Worm (Caenorhabditis elegans) whole organism, midembryonic: Measurements from ENCODE around the gene Y41D4A.6.

Experiments used
- T22C8.4 ChIP-seq: fragments of 200-800 bp; sonication (Bioruptor generic); IDR thresholded peaks from 2 replicates; pipeline ENCODE4 v1.3.6; 2022; ENCODE audit warnings: missing genetic modification characterization, missing compliant biosample characterization
- cog-1 ChIP-seq: sonication (generic microtip); optimal IDR thresholded peaks from 2 replicates; lab custom pipeline; 2016; ENCODE audit warnings: missing genetic modification characterization, missing compliant biosample characterization
- flt-1 ChIP-seq: fragments of 200-800 bp; sonication (Bioruptor generic); IDR thresholded peaks from 2 replicates; pipeline ENCODE4 v1.3.6; 2022; ENCODE audit warnings: missing genetic modification characterization, missing compliant biosample characterization
- med-1 ChIP-seq: sonication (generic microtip); optimal IDR thresholded peaks from 2 replicates; lab custom pipeline; 2017; ENCODE audit warnings: missing genetic modification characterization, mild to moderate bottlenecking, missing compliant biosample characterization, antibody characterized with exemption, missing genetic modification reagents; ENCODE audit not compliant: insufficient read depth
- ref-1 ChIP-seq: fragments of 200-800 bp; sonication (Bioruptor generic); conservative IDR thresholded peaks from 2 replicates; pipeline ENCODE4 v1.3.6; 2022; ENCODE audit warnings: missing genetic modification reagents, missing genetic modification characterization, missing compliant biosample characterization
- tab-1 ChIP-seq: fragments of 200-800 bp; sonication (Bioruptor generic); IDR thresholded peaks from 2 replicates; pipeline ENCODE4 v1.3.6; 2022; ENCODE audit warnings: missing genetic modification characterization, missing compliant biosample characterization
- ztf-23 ChIP-seq: fragments of 200-800 bp; sonication (Bioruptor generic); IDR thresholded peaks from 2 replicates; pipeline ENCODE4 v1.3.6; 2022; ENCODE audit warnings: missing genetic modification reagents, missing genetic modification characterization, missing compliant biosample characterization
- ztf-29 ChIP-seq: fragments of 200-800 bp; sonication (Bioruptor generic); IDR thresholded peaks from 2 replicates; pipeline ENCODE4 v1.3.6; 2022; ENCODE audit warnings: missing genetic modification reagents, missing genetic modification characterization, missing compliant biosample characterization

ce11 chrIV:1758595-1758994 lies 13.3 kb upstream of the Y41D4A.6 start:
- TF ChIP-seq flt-1 (GFP tag; lab: Robert Waterston, UW), result no peak
- no peak for TF ChIP-seq cog-1 (tag; lab: Kevin White, UChicago)
- TF ChIP-seq T22C8.4 (GFP tag; lab: Robert Waterston, UW), result no peak
- no peak for TF ChIP-seq ztf-23 (GFP tag; lab: Robert Waterston, UW)
- TF ChIP-seq ref-1, result no peak
- TF ChIP-seq med-1 (GFP tag; lab: Kevin White, UChicago), result no peak
- TF ChIP-seq ztf-29, result no peak
- TF ChIP-seq tab-1, result no peak
